Fruit fly (Drosophila melanogaster): ENCODE measurements around the gene gb.

DNA sequence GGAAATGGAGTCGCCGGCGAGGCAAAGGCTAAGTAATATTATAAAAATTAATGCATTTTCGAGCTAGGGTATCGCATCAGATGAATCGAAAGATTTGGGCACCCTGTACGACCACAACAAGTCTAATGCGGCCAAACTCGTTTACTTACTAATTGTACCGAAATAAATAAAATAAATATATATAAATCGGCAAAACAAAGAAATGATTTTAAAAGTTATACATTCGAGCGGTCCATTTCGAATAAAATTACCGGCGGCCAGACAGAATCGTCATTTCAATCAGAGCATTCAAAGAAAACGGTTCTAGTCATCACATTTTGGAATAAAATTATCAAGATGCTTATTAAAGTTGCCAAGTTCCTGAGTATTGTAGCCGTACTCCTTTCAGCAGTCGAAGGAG, 19.2 kb downstream of the gb start, which contains the start of gene CG14258:
- TF ChIP-seq usp (GFP tag; optimal IDR thresholded peaks at IDR 0.05), result no peak
- no peak for TF ChIP-seq h (GFP tag; optimal IDR thresholded peaks at IDR 0.05)
